Fruit fly (Drosophila melanogaster) whole organism, pupa: ENCODE data around the gene CG12289.

Experiments used
- CG10348 ChIP-seq: fragments of 200-800 bp; sonication (Bioruptor generic); IDR thresholded peaks from 2 replicates; pipeline ENCODE4 v1.3.6; 2022; ENCODE audit warnings: missing biosample characterization, missing genetic modification characterization
- CG12605 ChIP-seq: fragments of 200-800 bp; sonication (Bioruptor generic); IDR thresholded peaks from 2 replicates; pipeline ENCODE4 v1.3.6; 2022; ENCODE audit warnings: missing biosample characterization, missing genetic modification characterization
- CG13204 ChIP-seq: fragments of 200-800 bp; sonication (Bioruptor generic); optimal IDR thresholded peaks from 2 replicates; lab custom pipeline; 2018; ENCODE audit warnings: missing biosample characterization, mild to moderate bottlenecking, missing genetic modification characterization, moderate library complexity
- CG14655 ChIP-seq: fragments of 200-800 bp; sonication (Bioruptor generic); optimal IDR thresholded peaks from 3 replicates; lab custom pipeline; 2017; ENCODE audit warnings: mild to moderate bottlenecking, missing biosample characterization, missing genetic modification reagents, missing genetic modification characterization
- CG15710 ChIP-seq: fragments of 200-800 bp; sonication (Bioruptor generic); optimal IDR thresholded peaks from 2 replicates; lab custom pipeline; 2018; ENCODE audit warnings: missing biosample characterization, mild to moderate bottlenecking, missing genetic modification characterization, moderate library complexity
- CG17806 ChIP-seq: fragments of 200-800 bp; sonication (Bioruptor generic); optimal IDR thresholded peaks from 2 replicates; lab custom pipeline; 2018; ENCODE audit warnings: missing biosample characterization, mild to moderate bottlenecking, missing genetic modification characterization, moderate library complexity
- CG32121 ChIP-seq: fragments of 200-800 bp; sonication (Bioruptor generic); IDR thresholded peaks from 2 replicates; pipeline ENCODE4 v1.3.6; 2022; ENCODE audit warnings: missing biosample characterization, missing genetic modification characterization
- CG34367 ChIP-seq: fragments of 200-800 bp; sonication (Bioruptor generic); optimal IDR thresholded peaks from 2 replicates; lab custom pipeline; 2018; ENCODE audit warnings: missing biosample characterization, mild to moderate bottlenecking, missing genetic modification characterization
- CG4496 ChIP-seq: fragments of 200-800 bp; sonication (Bioruptor generic); IDR thresholded peaks from 3 replicates; pipeline ENCODE4 v1.3.6; 2022; ENCODE audit warnings: missing biosample characterization, missing genetic modification characterization
- CG8159 ChIP-seq: fragments of 200-800 bp; sonication (Bioruptor generic); optimal IDR thresholded peaks from 3 replicates; lab custom pipeline; 2018; ENCODE audit warnings: missing biosample characterization, mild to moderate bottlenecking, missing genetic modification characterization, moderate library complexity
- CG8301 ChIP-seq: fragments of 200-800 bp; sonication (Bioruptor generic); optimal IDR thresholded peaks from 2 replicates; lab custom pipeline; 2018; ENCODE audit warnings: missing biosample characterization, mild to moderate bottlenecking, missing genetic modification characterization
- CG9948 ChIP-seq: fragments of 200-800 bp; sonication (Bioruptor generic); optimal IDR thresholded peaks from 2 replicates; lab custom pipeline; 2018; ENCODE audit warnings: missing biosample characterization, mild to moderate bottlenecking, missing genetic modification characterization, moderate library complexity
- D1 ChIP-seq: fragments of 200-800 bp; sonication (Bioruptor generic); optimal IDR thresholded peaks from 2 replicates; lab custom pipeline; 2018; ENCODE audit warnings: missing biosample characterization, mild to moderate bottlenecking, missing genetic modification characterization, moderate library complexity
- EcR ChIP-seq: fragments of 200-800 bp; sonication (Bioruptor generic); optimal IDR thresholded peaks from 3 replicates; lab custom pipeline; 2019; ENCODE audit warnings: missing biosample characterization, missing genetic modification characterization, mild to moderate bottlenecking, moderate library complexity, missing genetic modification reagents
- Ets98B ChIP-seq: fragments of 200-800 bp; sonication (Bioruptor generic); IDR thresholded peaks from 2 replicates; pipeline ENCODE4 v1.3.6; 2022; ENCODE audit warnings: missing biosample characterization, missing genetic modification characterization
- Pif1A ChIP-seq: fragments of 200-800 bp; sonication (Bioruptor generic); optimal IDR thresholded peaks from 3 replicates; lab custom pipeline; 2016; ENCODE audit warnings: missing biosample characterization, missing genetic modification characterization
- Pif1B ChIP-seq: fragments of 200-800 bp; sonication (Bioruptor generic); optimal IDR thresholded peaks from 3 replicates; lab custom pipeline; 2016; ENCODE audit warnings: missing biosample characterization, missing genetic modification characterization
- Snoo ChIP-seq: fragments of 200-800 bp; sonication (Bioruptor generic); optimal IDR thresholded peaks from 3 replicates; lab custom pipeline; 2017; ENCODE audit warnings: missing biosample characterization, mild to moderate bottlenecking, missing genetic modification characterization, inconsistent platforms
- fd96Ca ChIP-seq: fragments of 200-800 bp; sonication (Bioruptor generic); IDR thresholded peaks from 3 replicates; pipeline ENCODE4 v1.3.6; 2022; ENCODE audit warnings: missing biosample characterization, missing genetic modification characterization
- gl ChIP-seq: fragments of 200-800 bp; sonication (Bioruptor generic); optimal IDR thresholded peaks from 2 replicates; lab custom pipeline; 2018; ENCODE audit warnings: missing biosample characterization, mild to moderate bottlenecking, missing genetic modification characterization
- rn ChIP-seq: fragments of 200-800 bp; sonication (Bioruptor generic); IDR thresholded peaks from 2 replicates; pipeline ENCODE4 v1.3.6; 2022; ENCODE audit warnings: missing biosample characterization, missing genetic modification characterization

The CG12289 gene

dm6 chr3L:11429695-11430094, 28.6 kb downstream of the CG12289 start:
- TF ChIP-seq rn, result no peak
- TF ChIP-seq CG12605 (GFP tag; lab: Robert Waterston, UW), result no peak
- TF ChIP-seq Snoo, result no peak
- TF ChIP-seq CG34367 (tag; lab: Kevin White, UChicago), result peak; percentile 26
- peak; percentile 53 for TF ChIP-seq CG8159 (tag; lab: Kevin White, UChicago)
- peak; percentile 6 for TF ChIP-seq Pif1A (GFP tag; lab: Kevin White, UChicago)
- TF ChIP-seq D1, result no peak
- TF ChIP-seq CG15710 (tag; lab: Kevin White, UChicago), result peak; percentile 35
- TF ChIP-seq Pif1B (GFP tag; lab: Kevin White, UChicago), result no peak
- TF ChIP-seq Ets98B, result peak; percentile 5; the same call in 1 of the 2 replicates
- TF ChIP-seq CG32121 (GFP tag; lab: Robert Waterston, UW), result peak; percentile 46
- TF ChIP-seq CG17806 (tag; lab: Kevin White, UChicago), result peak; percentile 25
- no peak for TF ChIP-seq CG4496 (GFP tag; lab: Robert Waterston, UW)
- TF ChIP-seq CG13204 (GFP tag; lab: Kevin White, UChicago), result no peak
- no peak for TF ChIP-seq fd96Ca (GFP tag; lab: Robert Waterston, UW)
- TF ChIP-seq gl (tag; lab: Kevin White, UChicago), result no peak
- peak; percentile 37 for TF ChIP-seq CG9948 (tag; lab: Kevin White, UChicago)
- 0 out of 2 replicates have a peak, but pooled peaks have one; percentile 36 for TF ChIP-seq CG10348
- TF ChIP-seq CG8301 (tag; lab: Kevin White, UChicago), result peak; percentile 63
- TF ChIP-seq EcR (GFP tag; lab: Kevin White, UChicago), result no peak
- TF ChIP-seq CG14655 (GFP tag; lab: Kevin White, UChicago), result peak; percentile 70

- peak; percentile 14 for TF ChIP-seq Pif1B (GFP tag; lab: Kevin White, UChicago)
- TF ChIP-seq Pif1A (GFP tag; lab: Kevin White, UChicago), result peak; percentile 4
- TF ChIP-seq CG17806 (tag; lab: Kevin White, UChicago), result no peak
- TF ChIP-seq CG10348, result no peak
- TF ChIP-seq EcR (GFP tag; lab: Kevin White, UChicago), result no peak
- TF ChIP-seq Ets98B, result no peak; the same call in 1 of the 2 replicates
- TF ChIP-seq CG34367 (tag; lab: Kevin White, UChicago), result no peak
- TF ChIP-seq CG12605 (GFP tag; lab: Robert Waterston, UW), result peak; percentile 58
- TF ChIP-seq D1, result no peak
Measured at dm6 chr3L:11428390-11428789, 29.9 kb downstream of the CG12289 start.

dm6 chr3L:11424858-11425257, 33.4 kb downstream of the CG12289 start, which contains the start of gene CG7560:
TSS of gene CG7560 (plus strand) at chr3L:11425158.
- no peak for TF ChIP-seq CG13204 (GFP tag; lab: Kevin White, UChicago)
- no peak for TF ChIP-seq CG10348
- TF ChIP-seq gl (tag; lab: Kevin White, UChicago), result no peak
- TF ChIP-seq Pif1B (GFP tag; lab: Kevin White, UChicago), result no peak

- TF ChIP-seq gl (tag; lab: Kevin White, UChicago) (no peak), Snoo (peak; percentile 15), Ets98B (no peak), CG9948 (tag; lab: Kevin White, UChicago) (peak; percentile 3), CG10348 (no peak), CG14655 (GFP tag; lab: Kevin White, UChicago) (no peak), CG8301 (tag; lab: Kevin White, UChicago) (no peak), CG8159 (tag; lab: Kevin White, UChicago) (peak; percentile 47), CG13204 (GFP tag; lab: Kevin White, UChicago) (no peak), CG17806 (tag; lab: Kevin White, UChicago) (peak; percentile 18), EcR (GFP tag; lab: Kevin White, UChicago) (no peak)
Measured at dm6 chr3L:11422338-11422802, 35.9 kb downstream of the CG12289 start.

dm6 chr3L:11421905-11422304, 36.4 kb downstream of the CG12289 start:
- TF ChIP-seq CG34367 (tag; lab: Kevin White, UChicago), result no peak
- no peak for TF ChIP-seq CG4496 (GFP tag; lab: Robert Waterston, UW)
- TF ChIP-seq Pif1A (GFP tag; lab: Kevin White, UChicago), result no peak
- TF ChIP-seq, all 21 proteins: peak for 0

dm6 chr3L:11420976-11421375, 37.3 kb downstream of the CG12289 start:
- TF ChIP-seq EcR (GFP tag; lab: Kevin White, UChicago) (no peak), gl (tag; lab: Kevin White, UChicago) (no peak), CG8159 (tag; lab: Kevin White, UChicago) (no peak), Pif1B (GFP tag; lab: Kevin White, UChicago) (no peak), Pif1A (GFP tag; lab: Kevin White, UChicago) (no peak), CG10348 (no peak), Ets98B (no peak), CG13204 (GFP tag; lab: Kevin White, UChicago) (no peak), CG34367 (tag; lab: Kevin White, UChicago) (no peak), CG17806 (tag; lab: Kevin White, UChicago) (no peak), CG4496 (GFP tag; lab: Robert Waterston, UW) (no peak), CG9948 (tag; lab: Kevin White, UChicago) (no peak), rn (no peak), CG12605 (GFP tag; lab: Robert Waterston, UW) (no peak), CG32121 (GFP tag; lab: Robert Waterston, UW) (no peak), CG15710 (tag; lab: Kevin White, UChicago) (no peak), Snoo (no peak), fd96Ca (GFP tag; lab: Robert Waterston, UW) (no peak), CG14655 (GFP tag; lab: Kevin White, UChicago) (no peak)
